Fruit fly (Drosophila melanogaster): ENCODE measurements around the gene Muc26B.

dm6 chr2L:6177141-6177540 lies 25.4 kb downstream of the Muc26B start:
- TF ChIP-seq CG32121 (GFP tag; IDR thresholded peaks at IDR 0.05) (no peak), CG4496 (GFP tag; IDR thresholded peaks at IDR 0.05) (no peak), gl (tag; optimal IDR thresholded peaks at IDR 0.05) (no peak), Pif1B (GFP tag; optimal IDR thresholded peaks at IDR 0.05) (no peak), CG10348 (GFP tag; IDR thresholded peaks at IDR 0.05) (no peak), CG8159 (tag; optimal IDR thresholded peaks at IDR 0.05) (no peak), fd96Ca (GFP tag; IDR thresholded peaks at IDR 0.05) (no peak), CG34367 (tag; optimal IDR thresholded peaks at IDR 0.05) (no peak), CG8301 (tag; optimal IDR thresholded peaks at IDR 0.05) (no peak), CG17806 (tag; optimal IDR thresholded peaks at IDR 0.05) (no peak), Snoo (tag; optimal IDR thresholded peaks at IDR 0.05) (no peak), Pif1A (GFP tag; optimal IDR thresholded peaks at IDR 0.05) (no peak), CG12605 (GFP tag; IDR thresholded peaks at IDR 0.05) (no peak)
